Fruit fly (Drosophila melanogaster): ENCODE measurements around the gene Arts.
A peak's percentile ranks its signal among the peaks of the same experiment; 100 is the strongest.

Gene Arts

DNA sequence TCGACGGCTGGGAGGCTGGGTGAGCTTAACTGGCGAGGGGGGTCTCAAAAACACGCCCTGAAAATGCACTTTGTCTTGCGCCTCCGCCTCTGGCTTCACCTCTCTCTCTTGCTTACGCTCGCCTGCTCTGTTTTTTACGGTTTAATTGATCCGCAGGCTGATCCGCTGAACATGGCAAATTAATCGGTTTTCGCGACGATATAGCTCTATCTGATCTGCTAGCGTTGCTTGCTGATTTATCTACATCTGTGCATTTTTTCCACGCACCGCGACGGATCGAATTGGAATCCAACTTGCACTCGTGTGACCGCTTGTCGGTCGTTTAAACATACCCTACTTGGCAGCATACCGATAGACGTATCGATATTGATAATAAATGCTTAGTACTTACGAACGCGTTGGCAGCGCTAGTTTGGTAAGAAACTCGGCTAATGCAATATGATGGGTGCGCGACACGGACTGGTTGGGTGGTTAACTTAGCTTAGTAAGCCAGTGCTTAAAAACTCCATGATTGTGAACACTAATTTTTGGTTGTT, 45.0 kb downstream of the Arts start, which contains the start of gene Abl (continued):
- TF ChIP-seq zfh2 (GFP tag; optimal IDR thresholded peaks at IDR 0.05) (peak; percentile 88), CG15514 (GFP tag; optimal IDR thresholded peaks at IDR 0.05) (peak; percentile 93), jigr1 (GFP tag; IDR thresholded peaks at IDR 0.05) (no peak), CG15269 (tag; optimal IDR thresholded peaks at IDR 0.05) (no peak), CG7271 (tag; optimal IDR thresholded peaks at IDR 0.05) (no peak), CG4424 (GFP tag; optimal IDR thresholded peaks at IDR 0.05) (peak; percentile 64), CG17829 (tag; optimal IDR thresholded peaks at IDR 0.05) (peak; percentile 77), bsh (GFP tag; optimal IDR thresholded peaks at IDR 0.05) (peak; percentile 36 to 42), Adf1 (GFP tag; IDR thresholded peaks at IDR 0.05) (0 out of 2 replicates have a peak, but pooled peaks have one; percentile 14), CG30403 (GFP tag; optimal IDR thresholded peaks at IDR 0.05) (peak; percentile 73), CG7963 (GFP tag; IDR thresholded peaks at IDR 0.05; ENCODE audit: partially characterized antibody) (peak; percentile 67), E2f1 (GFP tag; IDR thresholded peaks at IDR 0.05) (peak; percentile 29; the same call in 1 of the 2 replicates), crp (GFP tag; optimal IDR thresholded peaks at IDR 0.05) (peak in 1 of 2 experiments; percentile 50), CG4707 (GFP tag; optimal IDR thresholded peaks at IDR 0.05) (no peak), cas (GFP tag; IDR thresholded peaks at IDR 0.05) (0 out of 2 replicates have a peak, but pooled peaks have one; percentile 21), CG6765 (GFP tag; optimal IDR thresholded peaks at IDR 0.05) (peak; percentile 33), Dp (GFP tag; optimal IDR thresholded peaks at IDR 0.05) (peak; percentile 90), CG7839 (tag; optimal IDR thresholded peaks at IDR 0.05) (peak; percentile 41), CG2129 (GFP tag; IDR thresholded peaks at IDR 0.05; ENCODE audit: partially characterized antibody) (peak; percentile 56), CG30431 (GFP tag; optimal IDR thresholded peaks at IDR 0.05) (no peak), oc (tag; optimal IDR thresholded peaks at IDR 0.05) (peak; percentile 79), Hr39 (optimal IDR thresholded peaks at IDR 0.05) (no peak), gem (tag; optimal IDR thresholded peaks at IDR 0.05) (peak; percentile 35), sim (GFP tag; IDR thresholded peaks at IDR 0.05) (no peak), her (GFP tag; optimal IDR thresholded peaks at IDR 0.05) (peak; percentile 85), CG1647 (GFP tag; optimal IDR thresholded peaks at IDR 0.05) (peak; percentile 82), Atf-2 (GFP tag; optimal IDR thresholded peaks at IDR 0.05) (peak; percentile 49), dmrt99B (tag; optimal IDR thresholded peaks at IDR 0.05) (no peak), C15 (GFP tag; IDR thresholded peaks at IDR 0.05) (no peak), Hey (tag; optimal IDR thresholded peaks at IDR 0.05) (no peak), Nf-YA (GFP tag; IDR thresholded peaks at IDR 0.05) (no peak), kay (GFP tag; optimal IDR thresholded peaks at IDR 0.05) (peak; percentile 71), CG8089 (GFP tag; optimal IDR thresholded peaks at IDR 0.05) (peak; percentile 39), gcm2 (GFP tag; optimal IDR thresholded peaks at IDR 0.05) (peak; percentile 43), ken (GFP tag; IDR thresholded peaks at IDR 0.05) (peak; percentile 56; the same call in 2 of the 3 replicates), CG11696 (GFP tag; IDR thresholded peaks at IDR 0.05) (no peak), CG10979 (tag; optimal IDR thresholded peaks at IDR 0.05) (peak; percentile 25), BtbVII (GFP tag; optimal IDR thresholded peaks at IDR 0.05) (no peak), CG15073 (GFP tag; optimal IDR thresholded peaks at IDR 0.05) (no peak), ro (GFP tag; IDR thresholded peaks at IDR 0.05) (no peak), CG1832 (GFP tag; optimal IDR thresholded peaks at IDR 0.05) (no peak), hb (GFP tag; IDR thresholded peaks at IDR 0.05; ENCODE audit: partially characterized antibody) (0 out of 3 replicates have a peak, but pooled peaks have one; percentile 54), sr (GFP tag; IDR thresholded peaks at IDR 0.05) (peak; percentile 23; the same call in 1 of the 3 replicates), Ets65A (GFP tag) (peak; percentile 97), CG16815 (GFP tag; optimal IDR thresholded peaks at IDR 0.05) (peak; percentile 22), CTCF (GFP tag; optimal IDR thresholded peaks at IDR 0.05) (peak; percentile 61), cad (GFP tag; optimal IDR thresholded peaks at IDR 0.05) (no peak), sqz (GFP tag; optimal IDR thresholded peaks at IDR 0.05) (no peak), grn (GFP tag; optimal IDR thresholded peaks at IDR 0.05) (peak; percentile 79), CG34422 (GFP tag; IDR thresholded peaks at IDR 0.05) (peak; percentile 59; the same call in 1 of the 3 replicates), CG12071 (GFP tag; optimal IDR thresholded peaks at IDR 0.05) (peak; percentile 33)

All from whole organism, embryonic.